Worm (Caenorhabditis elegans) whole organism, late embryonic: ENCODE data around the gene scl-19.

ENCODE experiments used
- C08G9.2 ChIP-seq: sonication (generic microtip); optimal IDR thresholded peaks from 2 replicates; lab custom pipeline; 2016; ENCODE audit warnings: mild to moderate bottlenecking, missing genetic modification characterization, moderate library complexity, missing compliant biosample characterization
- K02D7.2 ChIP-seq: sonication (generic microtip); optimal IDR thresholded peaks from 2 replicates; lab custom pipeline; 2017; ENCODE audit warnings: mild to moderate bottlenecking, missing genetic modification characterization, missing compliant biosample characterization
- K09A11.1 ChIP-seq: sonication (generic microtip); optimal IDR thresholded peaks from 2 replicates; lab custom pipeline; 2017; ENCODE audit warnings: antibody characterized with exemption, mild to moderate bottlenecking, missing genetic modification characterization, missing compliant biosample characterization; ENCODE audit not compliant: insufficient read depth
- ceh-14 ChIP-seq: sonication (generic microtip); optimal IDR thresholded peaks from 2 replicates; lab custom pipeline; 2016; ENCODE audit warnings: missing genotype, missing genetic modification characterization, missing compliant biosample characterization
- ceh-18 ChIP-seq: sonication (generic microtip); optimal IDR thresholded peaks from 2 replicates; lab custom pipeline; 2016; ENCODE audit warnings: missing genetic modification characterization, missing compliant biosample characterization
- ceh-2 ChIP-seq: sonication (generic microtip); optimal IDR thresholded peaks from 2 replicates; lab custom pipeline; 2016; ENCODE audit warnings: missing genotype, missing genetic modification characterization, missing compliant biosample characterization
- ceh-22 ChIP-seq: sonication (generic microtip); optimal IDR thresholded peaks from 2 replicates; lab custom pipeline; 2017; ENCODE audit warnings: missing biosample characterization, missing genetic modification characterization
- ceh-24 ChIP-seq: sonication (generic microtip); optimal IDR thresholded peaks from 2 replicates; lab custom pipeline; 2016; ENCODE audit warnings: mild to moderate bottlenecking, missing genetic modification characterization, missing compliant biosample characterization
- ceh-30 ChIP-seq: fragments of 150-350 bp; optimal IDR thresholded peaks from 2 replicates; lab custom pipeline; 2014; ENCODE audit warnings: missing biosample characterization, missing genetic modification characterization
- ceh-31 ChIP-seq: sonication (generic microtip); optimal IDR thresholded peaks from 2 replicates; lab custom pipeline; 2016; ENCODE audit warnings: missing genetic modification characterization, missing compliant biosample characterization
- ceh-34 ChIP-seq: sonication (generic microtip); optimal IDR thresholded peaks from 2 replicates; lab custom pipeline; 2016; ENCODE audit warnings: mild to moderate bottlenecking, missing genetic modification characterization, missing compliant biosample characterization
- ceh-45 ChIP-seq: fragments of 200-800 bp; sonication (Bioruptor generic); IDR thresholded peaks from 2 replicates; pipeline ENCODE4 v1.3.6; 2022; ENCODE audit warnings: missing genetic modification reagents, missing genetic modification characterization, missing compliant biosample characterization
- ceh-48 ChIP-seq: sonication (generic microtip); optimal IDR thresholded peaks from 2 replicates; lab custom pipeline; 2016; ENCODE audit warnings: missing genetic modification characterization, inconsistent platforms, missing compliant biosample characterization
- che-1 ChIP-seq: sonication (generic microtip); optimal IDR thresholded peaks from 2 replicates; lab custom pipeline; 2016; ENCODE audit warnings: mild to moderate bottlenecking, missing genetic modification characterization, missing compliant biosample characterization
- dve-1 ChIP-seq: sonication (generic microtip); optimal IDR thresholded peaks from 2 replicates; lab custom pipeline; 2017; ENCODE audit warnings: antibody characterized with exemption, mild to moderate bottlenecking, missing genetic modification characterization, missing compliant biosample characterization
- fax-1 ChIP-seq: sonication (generic microtip); optimal IDR thresholded peaks from 2 replicates; lab custom pipeline; 2016; ENCODE audit warnings: missing genotype, missing genetic modification characterization, missing compliant biosample characterization
- fkh-10 ChIP-seq: fragments of 150-350 bp; optimal IDR thresholded peaks from 2 replicates; lab custom pipeline; 2014; ENCODE audit warnings: missing biosample characterization, missing genetic modification reagents, missing genetic modification characterization
- fkh-6 ChIP-seq: sonication (generic microtip); optimal IDR thresholded peaks from 2 replicates; lab custom pipeline; 2016; ENCODE audit warnings: missing genetic modification characterization, missing compliant biosample characterization
- gmeb-2 ChIP-seq: sonication (generic microtip); optimal IDR thresholded peaks from 2 replicates; lab custom pipeline; 2016; ENCODE audit warnings: missing genetic modification characterization, inconsistent platforms, missing compliant biosample characterization
- hlh-15 ChIP-seq: sonication (generic microtip); optimal IDR thresholded peaks from 2 replicates; lab custom pipeline; 2016; ENCODE audit warnings: missing genetic modification characterization, missing compliant biosample characterization
- hlh-30 ChIP-seq: sonication (generic microtip); optimal IDR thresholded peaks from 2 replicates; lab custom pipeline; 2017; ENCODE audit warnings: antibody characterized with exemption, missing genetic modification characterization, missing compliant biosample characterization; ENCODE audit not compliant: insufficient read depth
- hlh-6 ChIP-seq: sonication (generic microtip); optimal IDR thresholded peaks from 2 replicates; lab custom pipeline; 2016; ENCODE audit warnings: missing genotype, missing genetic modification characterization, missing compliant biosample characterization
- hlh-8 ChIP-seq: sonication (generic microtip); optimal IDR thresholded peaks from 2 replicates; lab custom pipeline; 2016; ENCODE audit warnings: missing genotype, missing genetic modification characterization, missing compliant biosample characterization
- lim-6 ChIP-seq: sonication (generic microtip); optimal IDR thresholded peaks from 2 replicates; lab custom pipeline; 2016; ENCODE audit warnings: missing genetic modification characterization, missing compliant biosample characterization
- lin-11 ChIP-seq: fragments of 200-800 bp; sonication (Bioruptor generic); optimal IDR thresholded peaks from 2 replicates; lab custom pipeline; 2018; ENCODE audit warnings: mild to moderate bottlenecking, missing genetic modification characterization, missing compliant biosample characterization
- madf-2 ChIP-seq: sonication (generic microtip); optimal IDR thresholded peaks from 2 replicates; lab custom pipeline; 2017; ENCODE audit warnings: missing genetic modification characterization, missing compliant biosample characterization
- mec-3 ChIP-seq: sonication (generic microtip); optimal IDR thresholded peaks from 2 replicates; lab custom pipeline; 2016; ENCODE audit warnings: borderline replicate concordance, missing genetic modification characterization, missing compliant biosample characterization
- nfya-1 ChIP-seq: sonication (generic microtip); optimal IDR thresholded peaks from 2 replicates; lab custom pipeline; 2017; ENCODE audit warnings: missing genetic modification characterization, mild to moderate bottlenecking, missing compliant biosample characterization, antibody characterized with exemption, moderate library complexity
- nhr-11 ChIP-seq: fragments of 150-350 bp; optimal IDR thresholded peaks from 2 replicates; lab custom pipeline; 2014; ENCODE audit warnings: missing biosample characterization, missing genetic modification characterization
- npax-4 ChIP-seq: sonication (generic microtip); optimal IDR thresholded peaks from 2 replicates; lab custom pipeline; 2016; ENCODE audit warnings: missing genetic modification characterization, missing compliant biosample characterization
- odd-2 ChIP-seq: sonication (generic microtip); optimal IDR thresholded peaks from 2 replicates; lab custom pipeline; 2017; ENCODE audit warnings: antibody characterized with exemption, mild to moderate bottlenecking, missing genetic modification characterization, missing compliant biosample characterization
- pag-3 ChIP-seq: sonication (generic microtip); optimal IDR thresholded peaks from 2 replicates; lab custom pipeline; 2016; ENCODE audit warnings: missing compliant biosample characterization, missing genetic modification characterization, borderline replicate concordance
- pax-1 ChIP-seq: fragments of 150-350 bp; optimal IDR thresholded peaks from 2 replicates; lab custom pipeline; 2014; ENCODE audit warnings: missing biosample characterization, missing genetic modification characterization
- pqm-1 ChIP-seq: sonication (generic microtip); optimal IDR thresholded peaks from 2 replicates; lab custom pipeline; 2016; ENCODE audit warnings: missing genetic modification characterization, missing compliant biosample characterization
- ref-2 ChIP-seq: sonication (generic microtip); optimal IDR thresholded peaks from 2 replicates; lab custom pipeline; 2016; ENCODE audit warnings: missing genetic modification characterization, missing compliant biosample characterization
- sdc-2 ChIP-seq: sonication (generic microtip); optimal IDR thresholded peaks from 2 replicates; lab custom pipeline; 2016; ENCODE audit warnings: missing genotype, missing genetic modification characterization, missing compliant biosample characterization
- sox-4 ChIP-seq: sonication (generic microtip); optimal IDR thresholded peaks from 2 replicates; lab custom pipeline; 2017; ENCODE audit warnings: mild to moderate bottlenecking, missing genetic modification characterization, inconsistent platforms, missing compliant biosample characterization
- unc-42 ChIP-seq: sonication (generic microtip); optimal IDR thresholded peaks from 2 replicates; lab custom pipeline; 2016; ENCODE audit warnings: missing genotype, missing genetic modification characterization, missing compliant biosample characterization
- unc-55 ChIP-seq: sonication (generic microtip); optimal IDR thresholded peaks from 2 replicates; lab custom pipeline; 2017; ENCODE audit warnings: missing biosample characterization, missing genetic modification reagents, missing genetic modification characterization
- unc-86 ChIP-seq: sonication (generic microtip); optimal IDR thresholded peaks from 2 replicates; lab custom pipeline; 2016; ENCODE audit warnings: missing genetic modification characterization, missing compliant biosample characterization
- zip-5 ChIP-seq: sonication (generic microtip); optimal IDR thresholded peaks from 2 replicates; lab custom pipeline; 2016; ENCODE audit warnings: missing genetic modification characterization, missing compliant biosample characterization

scl-19 gene

ce11 chrV:18769902-18770301 lies 38.1 kb downstream of the scl-19 start:
- TF ChIP-seq K02D7.2 (tag; lab: Kevin White, UChicago) (no peak), zip-5 (tag; lab: Kevin White, UChicago) (no peak), pax-1 (tag; lab: Kevin White, UChicago) (no peak), ceh-45 (GFP tag; lab: Robert Waterston, UW) (no peak), lin-11 (tag; lab: Kevin White, UChicago) (no peak), lim-6 (tag; lab: Kevin White, UChicago) (no peak), fkh-10 (GFP tag; lab: Kevin White, UChicago) (no peak), che-1 (tag; lab: Kevin White, UChicago) (no peak), hlh-6 (no peak), ceh-18 (tag; lab: Kevin White, UChicago) (no peak), ceh-30 (no peak), sdc-2 (tag; lab: Kevin White, UChicago) (no peak), ceh-24 (tag; lab: Kevin White, UChicago) (no peak), unc-55 (no peak), fax-1 (tag; lab: Kevin White, UChicago) (no peak), npax-4 (tag; lab: Kevin White, UChicago) (no peak), ceh-48 (tag; lab: Kevin White, UChicago) (no peak), hlh-15 (tag; lab: Kevin White, UChicago) (no peak), ceh-14 (no peak), hlh-8 (tag; lab: Kevin White, UChicago) (no peak)

DNA sequence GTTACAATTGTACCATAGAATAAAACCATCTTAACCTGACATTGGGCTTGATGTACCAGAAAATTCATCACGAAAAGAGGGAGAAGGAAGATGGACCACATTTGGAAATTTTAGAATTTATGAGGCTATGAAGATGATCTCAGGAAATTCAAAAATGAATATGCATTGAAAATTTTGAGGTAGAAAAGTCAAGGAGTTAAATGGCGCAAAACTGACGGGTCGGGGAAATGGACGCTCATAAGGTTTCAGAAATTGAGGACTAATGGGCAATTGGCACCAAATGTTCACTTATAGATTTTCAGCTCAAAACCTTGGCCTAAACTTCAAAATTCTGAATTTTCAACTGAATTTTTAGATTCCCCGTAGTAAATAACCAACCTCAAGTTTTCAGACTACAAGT lies 38.8 kb downstream of the scl-19 start, which contains the start of gene clec-255:
clec-255 (minus strand) TSS at position 101 of the 400 bp plus-strand sequence.
- no peak for TF ChIP-seq nhr-11 (tag; lab: Kevin White, UChicago)
- no peak for TF ChIP-seq ref-2

DNA sequence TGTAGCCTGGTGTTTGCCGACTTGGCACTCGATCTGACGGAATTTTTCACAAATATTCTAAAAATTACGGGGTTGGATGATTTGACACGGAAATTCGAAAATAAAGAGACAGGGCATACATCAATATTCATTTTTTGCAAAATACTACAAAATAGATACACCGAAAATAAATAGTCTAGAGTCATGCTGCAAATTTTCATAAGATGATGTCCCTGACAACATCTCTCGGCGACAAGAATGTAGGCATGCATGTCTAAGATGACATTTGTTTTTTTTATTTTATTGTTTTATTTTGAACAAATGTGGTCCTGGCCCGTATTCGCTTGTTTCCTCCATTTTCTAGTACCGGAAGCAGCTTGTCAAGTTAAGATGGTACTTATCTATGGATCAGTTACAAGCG lies 39.6 kb downstream of the scl-19 start, which contains the start of gene clec-256:
clec-256 (plus strand) TSS at position 301 of the 400 bp plus-strand sequence.
- TF ChIP-seq unc-42 (tag; lab: Kevin White, UChicago), result no peak
- no peak for TF ChIP-seq ceh-31 (tag; lab: Kevin White, UChicago)
- no peak for TF ChIP-seq mec-3 (tag; lab: Kevin White, UChicago)
- TF ChIP-seq nfya-1 (tag; lab: Kevin White, UChicago), result no peak
- no peak for TF ChIP-seq odd-2 (tag; lab: Kevin White, UChicago)
- no peak for TF ChIP-seq ref-2
- TF ChIP-seq hlh-8 (tag; lab: Kevin White, UChicago), result no peak
- TF ChIP-seq unc-86 (tag; lab: Kevin White, UChicago), result no peak
- TF ChIP-seq gmeb-2 (tag; lab: Kevin White, UChicago), result no peak
- no peak for TF ChIP-seq C08G9.2 (tag; lab: Kevin White, UChicago)
- no peak for TF ChIP-seq fkh-6 (tag; lab: Kevin White, UChicago)
- TF ChIP-seq ceh-22 (tag; lab: Kevin White, UChicago), result no peak
- no peak for TF ChIP-seq sdc-2 (tag; lab: Kevin White, UChicago)
- no peak for TF ChIP-seq sox-4 (tag; lab: Kevin White, UChicago)
- TF ChIP-seq madf-2, result no peak
- no peak for TF ChIP-seq dve-1
- TF ChIP-seq pqm-1 (tag; lab: Kevin White, UChicago), result no peak
- TF ChIP-seq K09A11.1 (tag; lab: Kevin White, UChicago), result no peak

DNA sequence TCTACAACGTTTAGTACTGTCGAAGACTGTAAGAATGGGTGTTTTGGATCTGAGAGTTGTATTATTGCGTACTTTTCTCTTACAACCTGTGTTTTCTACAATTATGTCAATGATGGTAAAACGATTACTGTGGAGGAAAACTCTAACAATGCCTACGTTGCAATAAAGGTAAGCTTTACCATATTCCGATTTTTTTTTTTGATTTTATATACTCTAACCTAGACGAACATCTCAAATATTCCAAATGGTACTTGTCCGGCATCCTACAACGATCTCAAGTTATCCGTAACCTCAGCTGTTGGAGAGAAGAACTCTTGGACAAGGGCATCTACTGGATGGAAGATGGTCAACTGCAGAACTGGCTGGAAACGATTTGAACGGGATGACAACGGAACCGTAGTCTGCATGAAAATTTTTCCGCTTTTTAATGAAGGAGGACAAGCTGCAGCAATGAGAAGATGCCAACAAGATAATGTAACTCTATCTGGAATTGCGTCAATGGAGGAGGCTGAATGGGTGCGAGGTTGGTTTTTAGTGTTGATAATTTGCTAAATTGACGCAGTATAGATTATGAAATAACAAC lies 40.1 kb downstream of the scl-19 start:
- TF ChIP-seq ceh-34 (tag; lab: Kevin White, UChicago) (no peak), fkh-10 (GFP tag; lab: Kevin White, UChicago) (no peak), hlh-30 (tag; lab: Kevin White, UChicago) (no peak), ceh-2 (tag; lab: Kevin White, UChicago) (no peak), pag-3 (tag; lab: Kevin White, UChicago) (no peak)
